Fruit fly (Drosophila melanogaster) whole organism, wandering third instar larva: Measurements from ENCODE around the gene CG9109.

ENCODE experiments used
- Abd-B ChIP-seq: fragments of >200 bp; optimal IDR thresholded peaks from 2 replicates; lab custom pipeline; 2017; ENCODE audit warnings: missing biosample characterization, missing genetic modification characterization
- CG32264 ChIP-seq: fragments of 200-800 bp; sonication (Bioruptor generic); optimal IDR thresholded peaks from 2 replicates; lab custom pipeline; 2016; ENCODE audit warnings: missing biosample characterization, missing genetic modification characterization
- CG9705 ChIP-seq: fragments of 200-800 bp; sonication (Bioruptor generic); optimal IDR thresholded peaks from 2 replicates; lab custom pipeline; 2018; ENCODE audit warnings: missing biosample characterization, mild to moderate bottlenecking, missing genetic modification characterization
- CrebA ChIP-seq: fragments of 200-800 bp; sonication (Bioruptor generic); optimal IDR thresholded peaks from 2 replicates; lab custom pipeline; 2016; ENCODE audit warnings: missing biosample characterization, mild to moderate bottlenecking, missing genetic modification characterization, borderline replicate concordance
- Dfd ChIP-seq: fragments of >200 bp; optimal IDR thresholded peaks from 2 replicates; lab custom pipeline; 2017; ENCODE audit warnings: missing biosample characterization, missing genetic modification characterization
- Dif ChIP-seq: fragments of 200-275, 200-300 bp; sonication (Bioruptor generic); optimal IDR thresholded peaks from 2 replicates; lab custom pipeline; 2018; ENCODE audit warnings: missing biosample characterization, missing genetic modification characterization; ENCODE audit not compliant: partially characterized antibody
- GATAd ChIP-seq: sonication (Bioruptor generic); optimal IDR thresholded peaks from 2 replicates; lab custom pipeline; 2016; ENCODE audit warnings: missing biosample characterization, missing genetic modification characterization
- HLH106 ChIP-seq: fragments of 200-800 bp; optimal IDR thresholded peaks from 3 replicates; lab custom pipeline; 2019; ENCODE audit warnings: missing biosample characterization, mild to moderate bottlenecking, missing genetic modification characterization, moderate library complexity
- Hnf4 ChIP-seq: fragments of 200-800 bp; sonication (Bioruptor generic); optimal IDR thresholded peaks from 2 replicates; lab custom pipeline; 2016; ENCODE audit warnings: missing biosample characterization, mild to moderate bottlenecking, missing genetic modification characterization
- Hr78 ChIP-seq: fragments of >200 bp; optimal IDR thresholded peaks from 2 replicates; lab custom pipeline; 2017; ENCODE audit warnings: missing biosample characterization, missing genetic modification characterization
- Hr83 ChIP-seq: fragments of 200-300 bp; sonication (Bioruptor generic); optimal IDR thresholded peaks from 2 replicates; lab custom pipeline; 2016; ENCODE audit warnings: missing biosample characterization, mild to moderate bottlenecking, missing genetic modification characterization, moderate library complexity; ENCODE audit not compliant: poor library complexity, severe bottlenecking
- Jra ChIP-seq: sonication (Bioruptor generic); optimal IDR thresholded peaks from 2 replicates; lab custom pipeline; 2016; ENCODE audit warnings: missing biosample characterization, missing genetic modification characterization
- Mio ChIP-seq: sonication (Bioruptor generic); optimal IDR thresholded peaks from 2 replicates; lab custom pipeline; 2016; ENCODE audit warnings: missing biosample characterization, missing genetic modification characterization
- Myc ChIP-seq: fragments of >200 bp; optimal IDR thresholded peaks from 2 replicates; lab custom pipeline; 2017
- N ChIP-seq: fragments of >200 bp; optimal IDR thresholded peaks from 2 replicates; lab custom pipeline; 2018; ENCODE audit warnings: missing biosample characterization, missing external identifiers, missing genetic modification characterization
- OdsH ChIP-seq: fragments of 200-800 bp; sonication (Bioruptor generic); optimal IDR thresholded peaks from 2 replicates; lab custom pipeline; 2016; ENCODE audit warnings: missing biosample characterization, mild to moderate bottlenecking, missing genetic modification characterization
- Rel ChIP-seq, 2 experiments: fragments of 200-800 bp; sonication (Bioruptor generic) in 1 of 2; optimal IDR thresholded peaks; 2 replicates in 1 of 2; 3 replicates in 1 of 2; lab custom pipeline; 2016 to 2019; ENCODE audit warnings: mild to moderate bottlenecking in 2 of 2, missing biosample characterization in 2 of 2, missing genetic modification characterization in 2 of 2, moderate library complexity in 1 of 2
- Sp1 ChIP-seq: fragments of 200-800 bp; sonication (Bioruptor generic); optimal IDR thresholded peaks from 3 replicates; lab custom pipeline; 2019; ENCODE audit warnings: missing biosample characterization, mild to moderate bottlenecking, missing genetic modification characterization, moderate library complexity
- Vsx2 ChIP-seq: fragments of 200-300, 225-300 bp; sonication (Bioruptor generic); optimal IDR thresholded peaks from 2 replicates; lab custom pipeline; 2018; ENCODE audit warnings: missing biosample characterization, missing genetic modification characterization; ENCODE audit not compliant: partially characterized antibody
- br ChIP-seq: fragments of 200-800 bp; sonication (Bioruptor generic); optimal IDR thresholded peaks from 2 replicates; lab custom pipeline; 2016; ENCODE audit warnings: missing biosample characterization, missing genetic modification characterization
- brk ChIP-seq: fragments of 200-800 bp; sonication (Bioruptor generic); optimal IDR thresholded peaks from 2 replicates; lab custom pipeline; 2016; ENCODE audit warnings: missing biosample characterization, mild to moderate bottlenecking, missing genetic modification characterization
- dl ChIP-seq, 2 experiments: fragments of 175-275, 200-275 bp in 1 of 2; fragments of 200-275 bp in 1 of 2; sonication (Bioruptor generic); optimal IDR thresholded peaks; lab custom pipeline; 2018; ENCODE audit warnings: mild to moderate bottlenecking in 2 of 2, missing biosample characterization in 2 of 2, missing genetic modification characterization in 2 of 2, moderate library complexity in 2 of 2; ENCODE audit not compliant: partially characterized antibody in 2 of 2, insufficient read depth in 1 of 2
- dmrt93B ChIP-seq: fragments of 200-800 bp; sonication (Bioruptor generic); optimal IDR thresholded peaks from 2 replicates; lab custom pipeline; 2018; ENCODE audit warnings: missing biosample characterization, mild to moderate bottlenecking, missing genetic modification characterization
- dsf ChIP-seq: sonication (Bioruptor generic); optimal IDR thresholded peaks from 2 replicates; lab custom pipeline; 2016; ENCODE audit warnings: missing biosample characterization, missing genetic modification characterization, borderline replicate concordance
- ey ChIP-seq: fragments of 200-800 bp; sonication (Bioruptor generic); optimal IDR thresholded peaks from 2 replicates; lab custom pipeline; 2016; ENCODE audit warnings: missing biosample characterization, missing genetic modification characterization
- foxo ChIP-seq, 2 experiments: fragments of 200-800 bp; sonication (Bioruptor generic); optimal IDR thresholded peaks; 2 replicates in 1 of 2; 3 replicates in 1 of 2; lab custom pipeline; 2016 to 2017; ENCODE audit warnings: missing biosample characterization in 2 of 2, missing genetic modification characterization in 2 of 2
- fru ChIP-seq: fragments of 200-800 bp; sonication (Bioruptor generic); optimal IDR thresholded peaks from 3 replicates; lab custom pipeline; 2016; ENCODE audit warnings: missing biosample characterization, mild to moderate bottlenecking, missing genetic modification characterization
- h ChIP-seq: fragments of 200-800 bp; sonication (Bioruptor generic); optimal IDR thresholded peaks from 3 replicates; lab custom pipeline; 2016; ENCODE audit warnings: missing biosample characterization, mild to moderate bottlenecking, missing genetic modification characterization
- jim ChIP-seq: fragments of 175-275, 200-325 bp; sonication (Bioruptor generic); optimal IDR thresholded peaks from 2 replicates; lab custom pipeline; 2016; ENCODE audit warnings: missing biosample characterization, mild to moderate bottlenecking, missing genetic modification characterization
- lola ChIP-seq: fragments of >200 bp; optimal IDR thresholded peaks from 2 replicates; lab custom pipeline; 2017; ENCODE audit warnings: missing biosample characterization, missing genetic modification characterization
- pan ChIP-seq: fragments of >200 bp; optimal IDR thresholded peaks from 2 replicates; lab custom pipeline; 2017
- psq ChIP-seq: fragments of 200-800 bp; sonication (Bioruptor generic); optimal IDR thresholded peaks from 3 replicates; lab custom pipeline; 2017; ENCODE audit warnings: missing biosample characterization, mild to moderate bottlenecking, missing genetic modification characterization, moderate library complexity
- rgr ChIP-seq: fragments of 200-800 bp; sonication (Bioruptor generic); optimal IDR thresholded peaks from 3 replicates; lab custom pipeline; 2016; ENCODE audit warnings: missing biosample characterization, mild to moderate bottlenecking, missing genetic modification characterization
- sage ChIP-seq: fragments of 200-800 bp; sonication (Bioruptor generic); optimal IDR thresholded peaks from 2 replicates; lab custom pipeline; 2016; ENCODE audit warnings: missing biosample characterization, mild to moderate bottlenecking, missing genetic modification characterization
- sv ChIP-seq: fragments of 200-800 bp; sonication (Bioruptor generic); optimal IDR thresholded peaks from 3 replicates; lab custom pipeline; 2016; ENCODE audit warnings: missing biosample characterization, missing genetic modification characterization
- usp ChIP-seq: fragments of >200 bp; optimal IDR thresholded peaks from 2 replicates; lab custom pipeline; 2017; ENCODE audit warnings: missing biosample characterization, missing genetic modification characterization
- woc ChIP-seq: sonication (Bioruptor generic); optimal IDR thresholded peaks from 2 replicates; lab custom pipeline; 2016; ENCODE audit warnings: missing biosample characterization, mild to moderate bottlenecking, missing genetic modification characterization

The CG9109 gene

dm6 chr2L:6020535-6020934 lies 13.7 kb downstream of the CG9109 start, which contains the start of gene CG13996:
TSS of gene CG13996 (plus strand) at chr2L:6020835.
- TF ChIP-seq Myc (lab: Kevin White, UChicago), result no peak
- TF ChIP-seq psq, result no peak
- no peak for TF ChIP-seq dmrt93B (GFP tag; lab: Kevin White, UChicago)
- TF ChIP-seq br, result no peak
- TF ChIP-seq Dfd, result no peak
- TF ChIP-seq Rel (GFP tag; optimal IDR thresholded peaks at IDR 0.05; lab: Kevin White, UChicago), result no peak
- no peak for TF ChIP-seq Rel (tag; optimal IDR thresholded peaks at IDR 0.05; lab: Kevin White, UChicago)
- no peak for TF ChIP-seq pan (lab: Kevin White, UChicago)
- TF ChIP-seq GATAd (GFP tag; lab: Kevin White, UChicago), result no peak
- no peak for TF ChIP-seq ey (GFP tag; lab: Kevin White, UChicago)
- no peak for TF ChIP-seq Hr83
- no peak for TF ChIP-seq HLH106 (tag; lab: Kevin White, UChicago)
- TF ChIP-seq lola, result no peak

dm6 chr2L:6019352-6020131 lies 14.7 kb downstream of the CG9109 start, which contains the start of gene H2.0:
TSS of gene H2.0 (minus strand) at chr2L:6019402.
- TF ChIP-seq Hr83, result no peak
- no peak for TF ChIP-seq lola
- no peak for TF ChIP-seq Jra
- no peak for TF ChIP-seq pan (lab: Kevin White, UChicago)
- peak; percentile 48 for TF ChIP-seq woc (GFP tag; lab: Kevin White, UChicago)
- peak; percentile 25 for TF ChIP-seq psq
- no peak for TF ChIP-seq usp (GFP tag; lab: Kevin White, UChicago)
- TF ChIP-seq sage (GFP tag; lab: Kevin White, UChicago), result no peak
- peak; percentile 52 for TF ChIP-seq br
- no peak for TF ChIP-seq CrebA (GFP tag; lab: Kevin White, UChicago)
- TF ChIP-seq rgr (GFP tag; lab: Kevin White, UChicago), result peak; percentile 36
- no peak for TF ChIP-seq N
- no peak for TF ChIP-seq Hnf4 (GFP tag; lab: Kevin White, UChicago)
- no peak for TF ChIP-seq sv (GFP tag; lab: Kevin White, UChicago)
- TF ChIP-seq Sp1 (GFP tag; lab: Kevin White, UChicago), result peak; percentile 61
- TF ChIP-seq h (GFP tag; lab: Kevin White, UChicago), result peak; percentile 72
- peak; percentile 47 for TF ChIP-seq ey (GFP tag; lab: Kevin White, UChicago)
- TF ChIP-seq Dif, result peak; percentile 39
- TF ChIP-seq jim, result no peak
- peak; percentile 52 for TF ChIP-seq fru
- peak; percentile 56 for TF ChIP-seq OdsH
- no peak for TF ChIP-seq Rel (GFP tag; optimal IDR thresholded peaks at IDR 0.05; lab: Kevin White, UChicago)
- TF ChIP-seq Rel (tag; optimal IDR thresholded peaks at IDR 0.05; lab: Kevin White, UChicago), result no peak
- TF ChIP-seq Dfd, result no peak
- no peak for TF ChIP-seq CG9705
- TF ChIP-seq dl (GFP tag; optimal IDR thresholded peaks at IDR 0.05; lab: Kevin White, UChicago; ENCODE audit: insufficient read depth in 1 of 2, partially characterized antibody in 2 of 2), result no peak
- TF ChIP-seq brk, result no peak
- no peak for TF ChIP-seq foxo (GFP tag; optimal IDR thresholded peaks at IDR 0.05; lab: Kevin White, UChicago)
- TF ChIP-seq dsf (GFP tag; lab: Kevin White, UChicago), result no peak
- TF ChIP-seq Vsx2 (GFP tag; lab: Kevin White, UChicago), result no peak
- peak; percentile 50 for TF ChIP-seq HLH106 (tag; lab: Kevin White, UChicago)
- no peak for TF ChIP-seq GATAd (GFP tag; lab: Kevin White, UChicago)
- peak; percentile 26 for TF ChIP-seq dmrt93B (GFP tag; lab: Kevin White, UChicago)
- no peak for TF ChIP-seq Mio (GFP tag; lab: Kevin White, UChicago)
- no peak for TF ChIP-seq Abd-B (GFP tag; lab: Kevin White, UChicago)
- no peak for TF ChIP-seq CG32264
- no peak for TF ChIP-seq Hr78
- TF ChIP-seq Myc (lab: Kevin White, UChicago), result no peak

dm6 chr2L:6013071-6013417 lies 21.2 kb downstream of the CG9109 start:
- TF ChIP-seq brk (no peak), foxo (GFP tag; optimal IDR thresholded peaks at IDR 0.05; lab: Kevin White, UChicago) (no peak)
- TF ChIP-seq, all 38 proteins: peak for 0
